Fruit fly (Drosophila melanogaster) whole organism, embryonic: ENCODE results near the gene HINT1.
A peak's percentile ranks its signal among the peaks of the same experiment; 100 is the strongest.

ENCODE experiments used
- Antp ChIP-seq: fragments of 200-800 bp; sonication (Bioruptor generic); optimal IDR thresholded peaks from 3 replicates; lab custom pipeline; 2016; ENCODE audit warnings: missing biosample characterization, missing genetic modification characterization
- Bdp1 ChIP-seq: fragments of 200-800 bp; sonication (Bioruptor generic); optimal IDR thresholded peaks from 3 replicates; lab custom pipeline; 2016; ENCODE audit warnings: missing biosample characterization, missing genetic modification characterization
- CG10147 ChIP-seq: fragments of 200-800 bp; sonication (Bioruptor generic); optimal IDR thresholded peaks from 2 replicates; lab custom pipeline; 2019; ENCODE audit warnings: missing biosample characterization, mild to moderate bottlenecking, missing genetic modification characterization, moderate library complexity
- CG10543 ChIP-seq: fragments of 200-800 bp; sonication (Bioruptor generic); optimal IDR thresholded peaks from 3 replicates; lab custom pipeline; 2017; ENCODE audit warnings: missing biosample characterization, mild to moderate bottlenecking, missing genetic modification characterization, moderate library complexity
- CG10565 ChIP-seq: fragments of 200-800 bp; sonication (Bioruptor generic); optimal IDR thresholded peaks from 3 replicates; lab custom pipeline; 2016; ENCODE audit warnings: missing biosample characterization, mild to moderate bottlenecking, missing genetic modification characterization
- CG11696 ChIP-seq: fragments of 200-800 bp; sonication (Bioruptor generic); IDR thresholded peaks from 2 replicates; pipeline ENCODE4 v1.3.6; 2022; ENCODE audit warnings: missing biosample characterization, missing genetic modification characterization
- CG15011 ChIP-seq: fragments of 200-800 bp; sonication (Bioruptor generic); optimal IDR thresholded peaks from 3 replicates; lab custom pipeline; 2018; ENCODE audit warnings: missing biosample characterization, mild to moderate bottlenecking, missing genetic modification characterization
- CG1647 ChIP-seq: fragments of 200-800 bp; sonication (Bioruptor generic); optimal IDR thresholded peaks from 3 replicates; lab custom pipeline; 2016; ENCODE audit warnings: missing biosample characterization, missing genetic modification characterization
- CG17385 ChIP-seq: fragments of 200-800 bp; sonication (Bioruptor generic); optimal IDR thresholded peaks from 3 replicates; lab custom pipeline; 2018; ENCODE audit warnings: missing biosample characterization, mild to moderate bottlenecking, missing genetic modification characterization
- CG18764 ChIP-seq: fragments of 200-800 bp; sonication (Bioruptor generic); optimal IDR thresholded peaks from 3 replicates; lab custom pipeline; 2016; ENCODE audit warnings: missing biosample characterization, missing genetic modification characterization
- CG2202 ChIP-seq: fragments of 200-800 bp; sonication (Bioruptor generic); optimal IDR thresholded peaks from 2 replicates; lab custom pipeline; 2018; ENCODE audit warnings: missing biosample characterization, mild to moderate bottlenecking, missing genetic modification characterization
- CG2712 ChIP-seq: fragments of 200-800 bp; optimal IDR thresholded peaks from 3 replicates; lab custom pipeline; 2019; ENCODE audit warnings: missing biosample characterization, mild to moderate bottlenecking, missing genetic modification characterization, moderate library complexity
- CG2889 ChIP-seq: fragments of 200-800 bp; sonication (Bioruptor generic); IDR thresholded peaks from 3 replicates; pipeline ENCODE4 v1.3.6; 2022; ENCODE audit warnings: missing biosample characterization, missing genetic modification characterization
- CG31224 ChIP-seq: fragments of 200-800 bp; sonication (Bioruptor generic); IDR thresholded peaks from 2 replicates; pipeline ENCODE4 v1.3.6; 2022; ENCODE audit warnings: missing biosample characterization, missing genetic modification characterization
- CG4820 ChIP-seq: fragments of 200-800 bp; sonication (Bioruptor generic); optimal IDR thresholded peaks from 3 replicates; lab custom pipeline; 2016; ENCODE audit warnings: missing biosample characterization, missing genetic modification characterization
- CG5180 ChIP-seq: fragments of 200-800 bp; sonication (Bioruptor generic); optimal IDR thresholded peaks from 3 replicates; lab custom pipeline; 2017; ENCODE audit warnings: missing biosample characterization, missing genetic modification characterization, mild to moderate bottlenecking, moderate library complexity, missing genetic modification reagents
- CG7963 ChIP-seq: fragments of 200-800 bp; sonication (Bioruptor generic); IDR thresholded peaks from 3 replicates; pipeline ENCODE4 v1.3.6; 2022; ENCODE audit warnings: missing biosample characterization, missing genetic modification characterization; ENCODE audit not compliant: partially characterized antibody
- CG9797 ChIP-seq: fragments of 200-800 bp; sonication (Bioruptor generic); optimal IDR thresholded peaks from 3 replicates; lab custom pipeline; 2018; ENCODE audit warnings: missing biosample characterization, mild to moderate bottlenecking, missing genetic modification characterization
- Deaf1 ChIP-seq: fragments of 200-800 bp; optimal IDR thresholded peaks from 3 replicates; lab custom pipeline; 2019; ENCODE audit warnings: missing biosample characterization, mild to moderate bottlenecking, missing genetic modification characterization, moderate library complexity
- Dip2 ChIP-seq: fragments of 200-800 bp; sonication (Bioruptor generic); IDR thresholded peaks from 2 replicates; pipeline ENCODE4 v1.3.6; 2022; ENCODE audit warnings: missing biosample characterization, missing genetic modification characterization
- E2f2 ChIP-seq: fragments of 200-800 bp; sonication (Bioruptor generic); IDR thresholded peaks from 2 replicates; pipeline ENCODE4 v1.3.6; 2022; ENCODE audit warnings: missing biosample characterization, missing genetic modification characterization
- Elba2 ChIP-seq: fragments of 200-800 bp; sonication (Bioruptor generic); optimal IDR thresholded peaks from 3 replicates; lab custom pipeline; 2016; ENCODE audit warnings: missing biosample characterization, missing genetic modification characterization
- GATAe ChIP-seq: fragments of 200-800 bp; sonication (Bioruptor generic); conservative IDR thresholded peaks from 2 replicates; pipeline ENCODE4 v1.3.6; 2022; ENCODE audit warnings: missing biosample characterization, missing genetic modification characterization
- Meics ChIP-seq: fragments of 200-800 bp; sonication (Bioruptor generic); optimal IDR thresholded peaks from 2 replicates; lab custom pipeline; 2017; ENCODE audit warnings: missing biosample characterization, mild to moderate bottlenecking, missing genetic modification characterization
- Nf-YC ChIP-seq: fragments of 200-800 bp; optimal IDR thresholded peaks from 3 replicates; lab custom pipeline; 2019; ENCODE audit warnings: missing biosample characterization, mild to moderate bottlenecking, missing genetic modification characterization, moderate library complexity
- Side ChIP-seq: fragments of 200-800 bp; sonication (Bioruptor generic); optimal IDR thresholded peaks from 2 replicates; lab custom pipeline; 2016; ENCODE audit warnings: missing biosample characterization, missing genetic modification characterization
- Sry-δ ChIP-seq: fragments of 200-800 bp; sonication (Bioruptor generic); optimal IDR thresholded peaks from 2 replicates; lab custom pipeline; 2016; ENCODE audit warnings: missing biosample characterization, missing genetic modification characterization
- Usf ChIP-seq: fragments of 200-800 bp; sonication (Bioruptor generic); optimal IDR thresholded peaks from 2 replicates; lab custom pipeline; 2017; ENCODE audit warnings: missing genotype, missing biosample characterization, missing genetic modification characterization
- amos ChIP-seq: fragments of 200-800 bp; sonication (Bioruptor generic); IDR thresholded peaks from 2 replicates; pipeline ENCODE4 v1.3.6; 2022; ENCODE audit warnings: missing biosample characterization, missing genetic modification characterization; ENCODE audit not compliant: partially characterized antibody
- bsh ChIP-seq, 2 experiments: fragments of 200-800 bp; sonication (Bioruptor generic); optimal IDR thresholded peaks; 2 replicates each; lab custom pipeline; 2017 to 2018; ENCODE audit warnings: mild to moderate bottlenecking in 2 of 2, missing biosample characterization in 2 of 2, missing genetic modification characterization in 2 of 2, moderate library complexity in 1 of 2
- btn ChIP-seq: fragments of 200-800 bp; sonication (Bioruptor generic); optimal IDR thresholded peaks from 2 replicates; lab custom pipeline; 2016; ENCODE audit warnings: missing biosample characterization, missing genetic modification characterization
- caup ChIP-seq: fragments of 200-800 bp; sonication (Bioruptor generic); optimal IDR thresholded peaks from 3 replicates; lab custom pipeline; 2017; ENCODE audit warnings: missing biosample characterization, mild to moderate bottlenecking, missing genetic modification characterization, moderate library complexity; ENCODE audit not compliant: severe bottlenecking
- disco-r ChIP-seq: fragments of 200-800 bp; sonication (Bioruptor generic); optimal IDR thresholded peaks from 2 replicates; lab custom pipeline; 2016; ENCODE audit warnings: missing biosample characterization, missing genetic modification characterization
- exex ChIP-seq: fragments of 200-800 bp; sonication (Bioruptor generic); optimal IDR thresholded peaks from 4 replicates; lab custom pipeline; 2018; ENCODE audit warnings: missing biosample characterization, mild to moderate bottlenecking, missing genetic modification characterization, moderate library complexity
- gro ChIP-seq: fragments of 200-800 bp; sonication (Bioruptor generic); optimal IDR thresholded peaks from 2 replicates; lab custom pipeline; 2016; ENCODE audit warnings: missing biosample characterization, missing genetic modification characterization
- gsb ChIP-seq: fragments of 200-800 bp; sonication (Bioruptor generic); IDR thresholded peaks from 2 replicates; pipeline ENCODE4 v1.3.6; 2022; ENCODE audit warnings: missing biosample characterization, missing genetic modification characterization
- insv ChIP-seq, 2 experiments: fragments of 200-800 bp; sonication (Bioruptor generic); optimal IDR thresholded peaks; 3 replicates each; lab custom pipeline; 2016 to 2018; ENCODE audit warnings: missing biosample characterization in 2 of 2, missing genetic modification characterization in 2 of 2
- lmd ChIP-seq: fragments of 200-800 bp; sonication (Bioruptor generic); IDR thresholded peaks from 2 replicates; pipeline ENCODE4 v1.3.6; 2022; ENCODE audit warnings: missing biosample characterization, missing genetic modification characterization
- mirr ChIP-seq: fragments of 200-800 bp; sonication (Bioruptor generic); optimal IDR thresholded peaks from 3 replicates; lab custom pipeline; 2018; ENCODE audit warnings: missing biosample characterization, mild to moderate bottlenecking, missing genetic modification characterization
- pfk ChIP-seq: fragments of 200-800 bp; sonication (Bioruptor generic); optimal IDR thresholded peaks from 2 replicates; lab custom pipeline; 2018; ENCODE audit warnings: missing biosample characterization, mild to moderate bottlenecking, missing genetic modification characterization, moderate library complexity
- pum ChIP-seq: fragments of 200-800 bp; sonication (Bioruptor generic); optimal IDR thresholded peaks from 2 replicates; lab custom pipeline; 2016; ENCODE audit warnings: missing biosample characterization, missing genetic modification characterization
- run ChIP-seq: fragments of 200-800 bp; sonication (Bioruptor generic); optimal IDR thresholded peaks from 3 replicates; lab custom pipeline; 2018; ENCODE audit warnings: missing biosample characterization, mild to moderate bottlenecking, missing genetic modification characterization
- scrt ChIP-seq: fragments of 200-800 bp; sonication (Bioruptor generic); optimal IDR thresholded peaks from 2 replicates; lab custom pipeline; 2018; ENCODE audit warnings: missing biosample characterization, mild to moderate bottlenecking, missing genetic modification characterization, moderate library complexity
- sd ChIP-seq: fragments of 200-800 bp; sonication (Bioruptor generic); optimal IDR thresholded peaks from 3 replicates; lab custom pipeline; 2018; ENCODE audit warnings: missing biosample characterization, mild to moderate bottlenecking, missing genetic modification characterization, moderate library complexity
- slp2 ChIP-seq: fragments of 200-800 bp; sonication (Bioruptor generic); optimal IDR thresholded peaks from 2 replicates; lab custom pipeline; 2016; ENCODE audit warnings: missing biosample characterization, missing genetic modification characterization
- sug ChIP-seq: fragments of 200-800 bp; optimal IDR thresholded peaks from 2 replicates; lab custom pipeline; 2019; ENCODE audit warnings: missing biosample characterization, mild to moderate bottlenecking, missing genetic modification characterization, moderate library complexity
- tll ChIP-seq, 2 experiments: fragments of 200-800 bp in 1 of 2; fragments of >200 bp in 1 of 2; sonication (Bioruptor generic) in 1 of 2; optimal IDR thresholded peaks; 2 replicates each; lab custom pipeline; 2017 to 2019; ENCODE audit warnings: missing biosample characterization in 2 of 2, missing genetic modification characterization in 2 of 2, mild to moderate bottlenecking in 1 of 2, moderate library complexity in 1 of 2
- trem ChIP-seq: fragments of 200-800 bp; optimal IDR thresholded peaks from 3 replicates; lab custom pipeline; 2019; ENCODE audit warnings: missing biosample characterization, mild to moderate bottlenecking, missing genetic modification characterization, moderate library complexity
- tup ChIP-seq: fragments of 200-800 bp; sonication (Bioruptor generic); optimal IDR thresholded peaks from 2 replicates; lab custom pipeline; 2016; ENCODE audit warnings: missing biosample characterization, mild to moderate bottlenecking, missing genetic modification characterization, moderate library complexity

Gene HINT1

dm6 chr2L:2800956-2801776, 31.2 kb downstream of the HINT1 start (continued):
- no peak for TF ChIP-seq slp2 (GFP tag; lab: Kevin White, UChicago)
- no peak for TF ChIP-seq tll (GFP tag; optimal IDR thresholded peaks at IDR 0.05; lab: Kevin White, UChicago)
- peak; percentile 26; the same call in 1 of the 2 replicates for TF ChIP-seq GATAe
- TF ChIP-seq E2f2 (GFP tag; lab: Robert Waterston, UW) = no peak
- peak; percentile 29 for TF ChIP-seq CG10543 (GFP tag; lab: Kevin White, UChicago)
- TF ChIP-seq sd = peak; percentile 70
- TF ChIP-seq tup (GFP tag; lab: Kevin White, UChicago) = no peak
- peak; percentile 36 for TF ChIP-seq gro
- no peak for TF ChIP-seq CG9797
- TF ChIP-seq Meics (GFP tag; lab: Kevin White, UChicago) = no peak
- TF ChIP-seq caup (GFP tag; lab: Kevin White, UChicago) = no peak
- TF ChIP-seq disco-r (GFP tag; lab: Kevin White, UChicago) = no peak
- no peak for TF ChIP-seq CG17385 (GFP tag; lab: Kevin White, UChicago)
- peak; percentile 11 for TF ChIP-seq CG5180
- no peak for TF ChIP-seq CG31224 (GFP tag; lab: Robert Waterston, UW)
- TF ChIP-seq CG2712 (tag; lab: Kevin White, UChicago) = no peak
- no peak for TF ChIP-seq scrt
- no peak for TF ChIP-seq CG15011
- TF ChIP-seq Bdp1 (GFP tag; lab: Kevin White, UChicago) = no peak
- TF ChIP-seq pum = no peak
- TF ChIP-seq Dip2 = no peak
- TF ChIP-seq Antp (GFP tag; lab: Kevin White, UChicago) = no peak
- TF ChIP-seq gsb (GFP tag; lab: Robert Waterston, UW) = no peak
- no peak for TF ChIP-seq CG4820 (GFP tag; lab: Kevin White, UChicago)
- TF ChIP-seq Nf-YC (tag; lab: Kevin White, UChicago) = no peak
- TF ChIP-seq bsh (GFP tag; optimal IDR thresholded peaks at IDR 0.05; lab: Kevin White, UChicago) = no peak
- TF ChIP-seq mirr (GFP tag; lab: Kevin White, UChicago) = peak; percentile 86
- TF ChIP-seq Usf = no peak
- no peak for TF ChIP-seq pfk (GFP tag; lab: Kevin White, UChicago)
- no peak for TF ChIP-seq btn (GFP tag; lab: Kevin White, UChicago)
- no peak for TF ChIP-seq Sry-δ
- TF ChIP-seq CG2202 = no peak
- TF ChIP-seq sug = peak; percentile 86
- no peak for TF ChIP-seq Elba2 (GFP tag; lab: Kevin White, UChicago)
- no peak for TF ChIP-seq CG10565 (GFP tag; lab: Kevin White, UChicago)
- no peak for TF ChIP-seq run (tag; lab: Kevin White, UChicago)
- TF ChIP-seq CG18764 (GFP tag; lab: Kevin White, UChicago) = no peak
- TF ChIP-seq CG7963 (GFP tag; lab: Robert Waterston, UW) = no peak
- TF ChIP-seq CG10147 (GFP tag; lab: Kevin White, UChicago) = no peak
- TF ChIP-seq trem (tag; lab: Kevin White, UChicago) = no peak
- TF ChIP-seq insv (GFP tag; optimal IDR thresholded peaks at IDR 0.05; lab: Kevin White, UChicago) = no peak
- no peak for TF ChIP-seq CG1647 (GFP tag; lab: Kevin White, UChicago)
- TF ChIP-seq amos (GFP tag; lab: Robert Waterston, UW) = no peak
- TF ChIP-seq Side (GFP tag; lab: Kevin White, UChicago) = no peak
- TF ChIP-seq Deaf1 = peak; percentile 15
- no peak for TF ChIP-seq CG2889 (GFP tag; lab: Robert Waterston, UW)
- TF ChIP-seq lmd (GFP tag; lab: Robert Waterston, UW) = no peak
- TF ChIP-seq CG11696 = no peak
- peak; percentile 93 for TF ChIP-seq exex (tag; lab: Kevin White, UChicago)
